Fruit fly (Drosophila melanogaster) whole organism, embryonic: ENCODE results near the gene CG43064.

ENCODE experiments used
- CG10209 ChIP-seq: fragments of 200-800 bp; sonication (Bioruptor generic); optimal IDR thresholded peaks from 3 replicates; lab custom pipeline; 2017; ENCODE audit warnings: missing biosample characterization, mild to moderate bottlenecking, missing genetic modification characterization, missing genetic modification reagents
- CG11504 ChIP-seq: fragments of 200-800 bp; sonication (Bioruptor generic); optimal IDR thresholded peaks from 3 replicates; lab custom pipeline; 2019; ENCODE audit warnings: missing biosample characterization, mild to moderate bottlenecking, missing genetic modification characterization, moderate library complexity
- CG12155 ChIP-seq: fragments of 200-800 bp; sonication (Bioruptor generic); optimal IDR thresholded peaks from 3 replicates; lab custom pipeline; 2016; ENCODE audit warnings: missing biosample characterization, missing genetic modification characterization
- CG12219 ChIP-seq: fragments of 200-800 bp; sonication (Bioruptor generic); optimal IDR thresholded peaks from 3 replicates; lab custom pipeline; 2018; ENCODE audit warnings: missing biosample characterization, mild to moderate bottlenecking, missing genetic modification characterization
- CG13424 ChIP-seq: fragments of 200-800 bp; sonication (Bioruptor generic); optimal IDR thresholded peaks from 2 replicates; lab custom pipeline; 2019; ENCODE audit warnings: missing biosample characterization, mild to moderate bottlenecking, missing genetic modification characterization, moderate library complexity
- CG15269 ChIP-seq: fragments of 200-800 bp; sonication (Bioruptor generic); optimal IDR thresholded peaks from 2 replicates; lab custom pipeline; 2018; ENCODE audit warnings: missing biosample characterization, mild to moderate bottlenecking, missing genetic modification characterization, moderate library complexity
- CG17361 ChIP-seq: fragments of 200-800 bp; sonication (Bioruptor generic); IDR thresholded peaks from 3 replicates; pipeline ENCODE4 v1.3.6; 2022; ENCODE audit warnings: missing biosample characterization, missing genetic modification characterization
- CG17385 ChIP-seq: fragments of 200-800 bp; sonication (Bioruptor generic); optimal IDR thresholded peaks from 3 replicates; lab custom pipeline; 2018; ENCODE audit warnings: missing biosample characterization, mild to moderate bottlenecking, missing genetic modification characterization
- CG17912 ChIP-seq: fragments of 200-800 bp; sonication (Bioruptor generic); optimal IDR thresholded peaks from 2 replicates; lab custom pipeline; 2018; ENCODE audit warnings: missing biosample characterization, mild to moderate bottlenecking, missing genetic modification characterization
- CG18599 ChIP-seq: fragments of 200-800 bp; sonication (Bioruptor generic); optimal IDR thresholded peaks from 3 replicates; lab custom pipeline; 2017; ENCODE audit warnings: missing biosample characterization, missing genetic modification characterization, mild to moderate bottlenecking, moderate library complexity, missing genetic modification reagents
- CG18764 ChIP-seq: fragments of 200-800 bp; sonication (Bioruptor generic); optimal IDR thresholded peaks from 3 replicates; lab custom pipeline; 2016; ENCODE audit warnings: missing biosample characterization, missing genetic modification characterization
- CG2120 ChIP-seq: fragments of 200-800 bp; sonication (Bioruptor generic); optimal IDR thresholded peaks from 3 replicates; lab custom pipeline; 2016; ENCODE audit warnings: missing biosample characterization, missing genetic modification characterization
- CG2129 ChIP-seq: fragments of 200-800 bp; sonication (Bioruptor generic); IDR thresholded peaks from 2 replicates; pipeline ENCODE4 v1.3.6; 2022; ENCODE audit warnings: missing biosample characterization, missing genetic modification characterization; ENCODE audit not compliant: partially characterized antibody
- CG2199 ChIP-seq: fragments of 200-800 bp; sonication (Bioruptor generic); IDR thresholded peaks from 3 replicates; pipeline ENCODE4 v1.3.6; 2022; ENCODE audit warnings: missing biosample characterization, missing genetic modification characterization
- CG2678 ChIP-seq: fragments of 200-800 bp; sonication (Bioruptor generic); optimal IDR thresholded peaks from 3 replicates; lab custom pipeline; 2019; ENCODE audit warnings: missing biosample characterization, mild to moderate bottlenecking, missing genetic modification characterization, moderate library complexity
- CG34376 ChIP-seq: fragments of 200-800 bp; sonication (Bioruptor generic); optimal IDR thresholded peaks from 2 replicates; lab custom pipeline; 2018; ENCODE audit warnings: missing biosample characterization, mild to moderate bottlenecking, missing genetic modification characterization
- CG4820 ChIP-seq: fragments of 200-800 bp; sonication (Bioruptor generic); optimal IDR thresholded peaks from 3 replicates; lab custom pipeline; 2016; ENCODE audit warnings: missing biosample characterization, missing genetic modification characterization
- CG7556 ChIP-seq: fragments of 200-800 bp; sonication (Bioruptor generic); optimal IDR thresholded peaks from 2 replicates; lab custom pipeline; 2017; ENCODE audit warnings: missing biosample characterization, mild to moderate bottlenecking, missing genetic modification characterization
- CG8924 ChIP-seq: fragments of 200-800 bp; optimal IDR thresholded peaks from 3 replicates; lab custom pipeline; 2019; ENCODE audit warnings: missing biosample characterization, mild to moderate bottlenecking, missing genetic modification characterization, moderate library complexity
- CG9727 ChIP-seq: fragments of 200-800 bp; sonication (Bioruptor generic); optimal IDR thresholded peaks from 3 replicates; lab custom pipeline; 2017; ENCODE audit warnings: missing biosample characterization, mild to moderate bottlenecking, missing genetic modification characterization
- CG9797 ChIP-seq: fragments of 200-800 bp; sonication (Bioruptor generic); optimal IDR thresholded peaks from 3 replicates; lab custom pipeline; 2018; ENCODE audit warnings: missing biosample characterization, mild to moderate bottlenecking, missing genetic modification characterization
- CoRest ChIP-seq: fragments of 200-800 bp; sonication (Bioruptor generic); optimal IDR thresholded peaks from 3 replicates; lab custom pipeline; 2018; ENCODE audit warnings: missing biosample characterization, mild to moderate bottlenecking, missing genetic modification characterization, moderate library complexity
- D19A ChIP-seq: fragments of 200-800 bp; optimal IDR thresholded peaks from 3 replicates; lab custom pipeline; 2019; ENCODE audit warnings: missing biosample characterization, mild to moderate bottlenecking, missing genetic modification characterization, moderate library complexity
- Dek ChIP-seq: fragments of 200-800 bp; sonication (Bioruptor generic); optimal IDR thresholded peaks from 3 replicates; lab custom pipeline; 2019; ENCODE audit warnings: missing biosample characterization, mild to moderate bottlenecking, missing genetic modification characterization, moderate library complexity
- Fer1 ChIP-seq: fragments of 200-800 bp; sonication (Bioruptor generic); optimal IDR thresholded peaks from 2 replicates; lab custom pipeline; 2017; ENCODE audit warnings: missing biosample characterization, mild to moderate bottlenecking, missing genetic modification characterization
- Hand ChIP-seq: fragments of 200-800 bp; sonication (Bioruptor generic); optimal IDR thresholded peaks from 2 replicates; lab custom pipeline; 2017; ENCODE audit warnings: mild to moderate bottlenecking, missing biosample characterization, missing genetic modification reagents, missing genetic modification characterization
- Hmr ChIP-seq: fragments of 200-800 bp; sonication (Bioruptor generic); optimal IDR thresholded peaks from 3 replicates; lab custom pipeline; 2017; ENCODE audit warnings: mild to moderate bottlenecking, missing biosample characterization, missing genetic modification reagents, missing genetic modification characterization
- Hr51 ChIP-seq, 2 experiments: fragments of 200-800 bp; sonication (Bioruptor generic); optimal IDR thresholded peaks; 2 replicates in 1 of 2; 3 replicates in 1 of 2; lab custom pipeline; 2016 to 2018; ENCODE audit warnings: missing biosample characterization in 2 of 2, missing genetic modification characterization in 2 of 2, mild to moderate bottlenecking in 1 of 2, moderate library complexity in 1 of 2
- Sox100B ChIP-seq: fragments of 200-800 bp; sonication (Bioruptor generic); optimal IDR thresholded peaks from 3 replicates; lab custom pipeline; 2018; ENCODE audit warnings: missing biosample characterization, mild to moderate bottlenecking, missing genetic modification characterization
- Sox102F ChIP-seq: fragments of 200-800 bp; sonication (Bioruptor generic); optimal IDR thresholded peaks from 2 replicates; lab custom pipeline; 2018; ENCODE audit warnings: missing biosample characterization, mild to moderate bottlenecking, missing genetic modification characterization, moderate library complexity
- ac ChIP-seq: fragments of 200-800 bp; sonication (Bioruptor generic); optimal IDR thresholded peaks from 3 replicates; lab custom pipeline; 2017; ENCODE audit warnings: missing biosample characterization, mild to moderate bottlenecking, missing genetic modification characterization
- ap ChIP-seq: fragments of 200-800 bp; sonication (Bioruptor generic); IDR thresholded peaks from 2 replicates; pipeline ENCODE4 v1.3.6; 2022; ENCODE audit warnings: missing biosample characterization, missing genetic modification characterization
- ase ChIP-seq: fragments of 200-800 bp; sonication (Bioruptor generic); IDR thresholded peaks from 3 replicates; pipeline ENCODE4 v1.3.6; 2022; ENCODE audit warnings: missing biosample characterization, missing genetic modification characterization
- ato ChIP-seq: fragments of 200-800 bp; sonication (Bioruptor generic); IDR thresholded peaks from 2 replicates; pipeline ENCODE4 v1.3.6; 2022; ENCODE audit warnings: missing biosample characterization, missing genetic modification characterization; ENCODE audit not compliant: partially characterized antibody
- caup ChIP-seq: fragments of 200-800 bp; sonication (Bioruptor generic); optimal IDR thresholded peaks from 3 replicates; lab custom pipeline; 2017; ENCODE audit warnings: missing biosample characterization, mild to moderate bottlenecking, missing genetic modification characterization, moderate library complexity; ENCODE audit not compliant: severe bottlenecking
- crol ChIP-seq: fragments of 200-800 bp; sonication (Bioruptor generic); IDR thresholded peaks from 2 replicates; pipeline ENCODE4 v1.3.6; 2022; ENCODE audit warnings: missing biosample characterization, missing genetic modification characterization
- cwo ChIP-seq: fragments of 200-800 bp; sonication (Bioruptor generic); optimal IDR thresholded peaks from 3 replicates; lab custom pipeline; 2017; ENCODE audit warnings: missing biosample characterization, missing genetic modification characterization, mild to moderate bottlenecking, moderate library complexity, missing genetic modification reagents
- dmrt99B ChIP-seq: fragments of 200-800 bp; sonication (Bioruptor generic); optimal IDR thresholded peaks from 2 replicates; lab custom pipeline; 2018; ENCODE audit warnings: missing biosample characterization, mild to moderate bottlenecking, missing genetic modification characterization, moderate library complexity
- dysf ChIP-seq: fragments of 200-800 bp; sonication (Bioruptor generic); IDR thresholded peaks from 3 replicates; pipeline ENCODE4 v1.3.6; 2022; ENCODE audit warnings: missing biosample characterization, missing genetic modification characterization
- gem ChIP-seq: fragments of 200-800 bp; sonication (Bioruptor generic); optimal IDR thresholded peaks from 2 replicates; lab custom pipeline; 2019; ENCODE audit warnings: missing biosample characterization, mild to moderate bottlenecking, missing genetic modification characterization, moderate library complexity
- grau ChIP-seq: fragments of 200-800 bp; optimal IDR thresholded peaks from 3 replicates; lab custom pipeline; 2019; ENCODE audit warnings: missing biosample characterization, mild to moderate bottlenecking, missing genetic modification characterization, moderate library complexity
- lbe ChIP-seq: fragments of 200-800 bp; sonication (Bioruptor generic); optimal IDR thresholded peaks from 2 replicates; lab custom pipeline; 2016; ENCODE audit warnings: missing biosample characterization, mild to moderate bottlenecking, missing genetic modification characterization
- lmd ChIP-seq: fragments of 200-800 bp; sonication (Bioruptor generic); IDR thresholded peaks from 2 replicates; pipeline ENCODE4 v1.3.6; 2022; ENCODE audit warnings: missing biosample characterization, missing genetic modification characterization
- nmo ChIP-seq: fragments of 200-800 bp; sonication (Bioruptor generic); optimal IDR thresholded peaks from 2 replicates; lab custom pipeline; 2018; ENCODE audit warnings: missing biosample characterization, mild to moderate bottlenecking, missing genetic modification characterization, moderate library complexity
- row ChIP-seq: fragments of 200-800 bp; sonication (Bioruptor generic); IDR thresholded peaks from 3 replicates; pipeline ENCODE4 v1.3.6; 2022; ENCODE audit warnings: missing biosample characterization, missing genetic modification characterization
- slbo ChIP-seq: fragments of 200-800 bp; sonication (Bioruptor generic); IDR thresholded peaks from 2 replicates; pipeline ENCODE4 v1.3.6; 2022; ENCODE audit warnings: missing biosample characterization, missing genetic modification characterization
- tio ChIP-seq: fragments of 200-800 bp; sonication (Bioruptor generic); optimal IDR thresholded peaks from 2 replicates; lab custom pipeline; 2017; ENCODE audit warnings: missing biosample characterization, missing genetic modification characterization, inconsistent platforms

Gene CG43064

DNA sequence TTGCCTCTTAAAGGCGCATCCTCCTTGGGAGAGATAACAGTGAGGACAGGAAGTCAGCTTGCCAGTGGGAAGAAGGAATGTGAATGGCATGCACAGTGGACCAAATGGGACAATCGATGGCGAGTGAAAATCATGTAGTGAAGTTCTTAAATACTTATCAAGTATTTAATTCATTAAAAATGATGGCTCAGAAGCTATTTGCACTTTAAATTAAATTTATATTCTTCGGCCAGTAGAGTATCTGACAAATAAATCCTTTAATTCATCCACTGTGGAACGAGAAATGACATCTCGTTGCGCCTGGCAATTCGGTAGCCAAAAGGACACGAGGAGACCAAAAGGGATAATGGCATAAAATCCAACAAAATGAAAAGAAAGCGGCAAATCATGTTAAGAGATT, 32.8 kb upstream of the CG43064 start (continued):
- TF ChIP-seq CG9797 (GFP tag; lab: Kevin White, UChicago) (no peak), CG12155 (no peak), slbo (GFP tag; lab: Robert Waterston, UW) (peak; percentile 55), CG8924 (tag; lab: Kevin White, UChicago) (no peak), CG18764 (GFP tag; lab: Kevin White, UChicago) (no peak), CG12219 (GFP tag; lab: Kevin White, UChicago) (no peak), grau (tag; lab: Kevin White, UChicago) (peak; percentile 24), ato (no peak), gem (tag; lab: Kevin White, UChicago) (peak; percentile 30)
- TF ChIP-seq, all 482 proteins: peak for 30

DNA sequence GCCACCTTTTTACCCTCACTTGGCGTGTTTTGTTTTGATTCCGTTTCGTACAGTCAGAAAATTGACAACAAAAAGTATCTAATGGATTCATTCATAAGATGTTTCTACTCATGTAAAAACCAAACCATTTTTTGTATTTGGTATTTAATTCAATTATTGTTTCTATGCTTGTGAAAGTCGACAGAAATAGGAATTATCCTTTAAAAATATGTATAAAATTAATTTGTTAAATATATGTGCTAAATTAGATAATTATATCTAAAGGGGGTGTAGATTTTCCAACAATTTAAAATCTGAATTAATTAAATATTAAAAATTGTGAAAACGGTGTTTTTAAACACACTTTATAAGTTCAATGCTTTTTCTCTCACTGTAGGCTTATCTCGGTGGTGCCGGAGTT, 27.1 kb upstream of the CG43064 start:
- TF ChIP-seq gem (tag; lab: Kevin White, UChicago) (peak; percentile 57), CG9727 (GFP tag; lab: Kevin White, UChicago) (peak; percentile 38), ac (no peak), CG2129 (GFP tag; lab: Robert Waterston, UW) (no peak), CG4820 (GFP tag; lab: Kevin White, UChicago) (no peak), CG18599 (GFP tag; lab: Kevin White, UChicago) (peak; percentile 74), CG8924 (tag; lab: Kevin White, UChicago) (peak; percentile 39), D19A (tag; lab: Kevin White, UChicago) (no peak), CG2199 (GFP tag; lab: Robert Waterston, UW) (no peak), CG17361 (GFP tag; lab: Robert Waterston, UW) (peak; percentile 52; the same call in 1 of the 3 replicates), Hmr (peak; percentile 59), CG17912 (GFP tag; lab: Kevin White, UChicago) (no peak), row (GFP tag; lab: Robert Waterston, UW) (peak; percentile 39; the same call in 2 of the 3 replicates), dysf (0 out of 3 replicates have a peak, but pooled peaks have one; percentile 31), nmo (GFP tag; lab: Kevin White, UChicago) (peak; percentile 8), Dek (peak; percentile 2), CG10209 (peak; percentile 11), CG2678 (peak; percentile 62), Hr51 (GFP tag; optimal IDR thresholded peaks at IDR 0.05; lab: Kevin White, UChicago) (peak in 1 of 2 experiments; percentile 47), lbe (GFP tag; lab: Kevin White, UChicago) (no peak), lmd (0 out of 2 replicates have a peak, but pooled peaks have one; percentile 11), CG15269 (tag; lab: Kevin White, UChicago) (peak; percentile 32), grau (tag; lab: Kevin White, UChicago) (peak; percentile 45), Hand (GFP tag; lab: Kevin White, UChicago) (peak; percentile 17), CG7556 (peak; percentile 76), CG13424 (tag; lab: Kevin White, UChicago) (peak; percentile 50), CG2120 (GFP tag; lab: Kevin White, UChicago) (peak; percentile 24), tio (GFP tag; lab: Kevin White, UChicago) (no peak), crol (GFP tag; lab: Robert Waterston, UW) (no peak), ap (no peak), Sox102F (GFP tag; lab: Kevin White, UChicago) (peak; percentile 3), Sox100B (peak; percentile 41), CG11504 (tag; lab: Kevin White, UChicago) (peak; percentile 63), ase (GFP tag; lab: Robert Waterston, UW) (no peak), CG17385 (GFP tag; lab: Kevin White, UChicago) (peak; percentile 15), cwo (GFP tag; lab: Kevin White, UChicago) (peak; percentile 30), CoRest (peak; percentile 19), Fer1 (peak; percentile 61), caup (GFP tag; lab: Kevin White, UChicago) (peak; percentile 8), CG34376 (GFP tag; lab: Kevin White, UChicago) (no peak), dmrt99B (tag; lab: Kevin White, UChicago) (peak; percentile 47)
